Fruit fly (Drosophila melanogaster) whole organism, pupa: ENCODE measurements around the gene CG14324.

Experiments
- CG10348 ChIP-seq: fragments of 200-800 bp; sonication (Bioruptor generic); IDR thresholded peaks from 2 replicates; pipeline ENCODE4 v1.3.6; 2022; ENCODE audit warnings: missing biosample characterization, missing genetic modification characterization
- CG12605 ChIP-seq: fragments of 200-800 bp; sonication (Bioruptor generic); IDR thresholded peaks from 2 replicates; pipeline ENCODE4 v1.3.6; 2022; ENCODE audit warnings: missing biosample characterization, missing genetic modification characterization
- CG13204 ChIP-seq: fragments of 200-800 bp; sonication (Bioruptor generic); optimal IDR thresholded peaks from 2 replicates; lab custom pipeline; 2018; ENCODE audit warnings: missing biosample characterization, mild to moderate bottlenecking, missing genetic modification characterization, moderate library complexity
- CG14655 ChIP-seq: fragments of 200-800 bp; sonication (Bioruptor generic); optimal IDR thresholded peaks from 3 replicates; lab custom pipeline; 2017; ENCODE audit warnings: mild to moderate bottlenecking, missing biosample characterization, missing genetic modification reagents, missing genetic modification characterization
- CG15710 ChIP-seq: fragments of 200-800 bp; sonication (Bioruptor generic); optimal IDR thresholded peaks from 2 replicates; lab custom pipeline; 2018; ENCODE audit warnings: missing biosample characterization, mild to moderate bottlenecking, missing genetic modification characterization, moderate library complexity
- CG17806 ChIP-seq: fragments of 200-800 bp; sonication (Bioruptor generic); optimal IDR thresholded peaks from 2 replicates; lab custom pipeline; 2018; ENCODE audit warnings: missing biosample characterization, mild to moderate bottlenecking, missing genetic modification characterization, moderate library complexity
- CG32121 ChIP-seq: fragments of 200-800 bp; sonication (Bioruptor generic); IDR thresholded peaks from 2 replicates; pipeline ENCODE4 v1.3.6; 2022; ENCODE audit warnings: missing biosample characterization, missing genetic modification characterization
- CG34367 ChIP-seq: fragments of 200-800 bp; sonication (Bioruptor generic); optimal IDR thresholded peaks from 2 replicates; lab custom pipeline; 2018; ENCODE audit warnings: missing biosample characterization, mild to moderate bottlenecking, missing genetic modification characterization
- CG4496 ChIP-seq: fragments of 200-800 bp; sonication (Bioruptor generic); IDR thresholded peaks from 3 replicates; pipeline ENCODE4 v1.3.6; 2022; ENCODE audit warnings: missing biosample characterization, missing genetic modification characterization
- CG8159 ChIP-seq: fragments of 200-800 bp; sonication (Bioruptor generic); optimal IDR thresholded peaks from 3 replicates; lab custom pipeline; 2018; ENCODE audit warnings: missing biosample characterization, mild to moderate bottlenecking, missing genetic modification characterization, moderate library complexity
- CG8301 ChIP-seq: fragments of 200-800 bp; sonication (Bioruptor generic); optimal IDR thresholded peaks from 2 replicates; lab custom pipeline; 2018; ENCODE audit warnings: missing biosample characterization, mild to moderate bottlenecking, missing genetic modification characterization
- CG9948 ChIP-seq: fragments of 200-800 bp; sonication (Bioruptor generic); optimal IDR thresholded peaks from 2 replicates; lab custom pipeline; 2018; ENCODE audit warnings: missing biosample characterization, mild to moderate bottlenecking, missing genetic modification characterization, moderate library complexity
- D1 ChIP-seq: fragments of 200-800 bp; sonication (Bioruptor generic); optimal IDR thresholded peaks from 2 replicates; lab custom pipeline; 2018; ENCODE audit warnings: missing biosample characterization, mild to moderate bottlenecking, missing genetic modification characterization, moderate library complexity
- EcR ChIP-seq: fragments of 200-800 bp; sonication (Bioruptor generic); optimal IDR thresholded peaks from 3 replicates; lab custom pipeline; 2019; ENCODE audit warnings: missing biosample characterization, missing genetic modification characterization, mild to moderate bottlenecking, moderate library complexity, missing genetic modification reagents
- Ets98B ChIP-seq: fragments of 200-800 bp; sonication (Bioruptor generic); IDR thresholded peaks from 2 replicates; pipeline ENCODE4 v1.3.6; 2022; ENCODE audit warnings: missing biosample characterization, missing genetic modification characterization
- Pif1A ChIP-seq: fragments of 200-800 bp; sonication (Bioruptor generic); optimal IDR thresholded peaks from 3 replicates; lab custom pipeline; 2016; ENCODE audit warnings: missing biosample characterization, missing genetic modification characterization
- Pif1B ChIP-seq: fragments of 200-800 bp; sonication (Bioruptor generic); optimal IDR thresholded peaks from 3 replicates; lab custom pipeline; 2016; ENCODE audit warnings: missing biosample characterization, missing genetic modification characterization
- Snoo ChIP-seq: fragments of 200-800 bp; sonication (Bioruptor generic); optimal IDR thresholded peaks from 3 replicates; lab custom pipeline; 2017; ENCODE audit warnings: missing biosample characterization, mild to moderate bottlenecking, missing genetic modification characterization, inconsistent platforms
- fd96Ca ChIP-seq: fragments of 200-800 bp; sonication (Bioruptor generic); IDR thresholded peaks from 3 replicates; pipeline ENCODE4 v1.3.6; 2022; ENCODE audit warnings: missing biosample characterization, missing genetic modification characterization
- gl ChIP-seq: fragments of 200-800 bp; sonication (Bioruptor generic); optimal IDR thresholded peaks from 2 replicates; lab custom pipeline; 2018; ENCODE audit warnings: missing biosample characterization, mild to moderate bottlenecking, missing genetic modification characterization
- rn ChIP-seq: fragments of 200-800 bp; sonication (Bioruptor generic); IDR thresholded peaks from 2 replicates; pipeline ENCODE4 v1.3.6; 2022; ENCODE audit warnings: missing biosample characterization, missing genetic modification characterization

Gene CG14324

dm6 chr3R:17630417-17630816 is 11.8 kb upstream of the CG14324 start, which contains the start of gene CG43175:
Gene CG43175, plus strand, starts transcription at chr3R:17630717.
- no peak for TF ChIP-seq CG10348 (GFP tag; lab: Robert Waterston, UW)
- no peak for TF ChIP-seq Pif1B (GFP tag; lab: Kevin White, UChicago)
- no peak for TF ChIP-seq D1 (tag; lab: Kevin White, UChicago)
- TF ChIP-seq CG12605 (GFP tag; lab: Robert Waterston, UW), result no peak
- TF ChIP-seq EcR (GFP tag; lab: Kevin White, UChicago), result no peak
- TF ChIP-seq rn (GFP tag; lab: Robert Waterston, UW), result no peak
- no peak for TF ChIP-seq CG32121
- no peak for TF ChIP-seq CG8159 (tag; lab: Kevin White, UChicago)
- TF ChIP-seq CG14655, result no peak
- no peak for TF ChIP-seq CG4496 (GFP tag; lab: Robert Waterston, UW)
- TF ChIP-seq Snoo (tag; lab: Kevin White, UChicago), result no peak
- no peak for TF ChIP-seq fd96Ca
- TF ChIP-seq gl, result no peak
- no peak for TF ChIP-seq CG17806 (tag; lab: Kevin White, UChicago)
- no peak for TF ChIP-seq Ets98B (GFP tag; lab: Robert Waterston, UW)
- no peak for TF ChIP-seq CG9948 (tag; lab: Kevin White, UChicago)
- TF ChIP-seq CG15710 (tag; lab: Kevin White, UChicago), result no peak
- TF ChIP-seq Pif1A, result no peak
- TF ChIP-seq CG8301 (tag; lab: Kevin White, UChicago), result no peak

- no peak for TF ChIP-seq CG14655
- no peak for TF ChIP-seq CG13204
- TF ChIP-seq Pif1A, result no peak
- TF ChIP-seq Ets98B (GFP tag; lab: Robert Waterston, UW), result no peak
- TF ChIP-seq CG15710 (tag; lab: Kevin White, UChicago), result no peak
- no peak for TF ChIP-seq CG17806 (tag; lab: Kevin White, UChicago)
- TF ChIP-seq D1 (tag; lab: Kevin White, UChicago), result no peak
- no peak for TF ChIP-seq CG8159 (tag; lab: Kevin White, UChicago)
Measured at dm6 chr3R:17626827-17627226, 8.2 kb upstream of the CG14324 start, which contains the start of gene CG14325. Gene CG14325, plus strand, starts transcription at chr3R:17627127.

- TF ChIP-seq CG8301 (tag; lab: Kevin White, UChicago) (no peak), gl (no peak), CG9948 (tag; lab: Kevin White, UChicago) (no peak), CG15710 (tag; lab: Kevin White, UChicago) (no peak), rn (GFP tag; lab: Robert Waterston, UW) (no peak), CG14655 (no peak), Pif1A (no peak), CG17806 (tag; lab: Kevin White, UChicago) (no peak), Pif1B (GFP tag; lab: Kevin White, UChicago) (no peak), fd96Ca (no peak), Ets98B (GFP tag; lab: Robert Waterston, UW) (no peak), D1 (tag; lab: Kevin White, UChicago) (no peak), CG12605 (GFP tag; lab: Robert Waterston, UW) (no peak), CG34367 (no peak), Snoo (tag; lab: Kevin White, UChicago) (no peak), CG10348 (GFP tag; lab: Robert Waterston, UW) (no peak), CG32121 (no peak), CG13204 (no peak), EcR (GFP tag; lab: Kevin White, UChicago) (no peak)
Measured at dm6 chr3R:17624968-17625367, 6.4 kb upstream of the CG14324 start, which contains the start of gene AttD. Gene AttD, plus strand, starts transcription at chr3R:17625268.

dm6 chr3R:17624549-17624948 is 6.0 kb upstream of the CG14324 start:
- TF ChIP-seq fd96Ca, result no peak
- no peak for TF ChIP-seq CG14655
- TF ChIP-seq CG10348 (GFP tag; lab: Robert Waterston, UW), result no peak
- TF ChIP-seq CG12605 (GFP tag; lab: Robert Waterston, UW), result no peak
- no peak for TF ChIP-seq CG34367
- no peak for TF ChIP-seq Pif1A
- TF ChIP-seq rn (GFP tag; lab: Robert Waterston, UW), result no peak
- no peak for TF ChIP-seq CG9948 (tag; lab: Kevin White, UChicago)
- TF ChIP-seq CG17806 (tag; lab: Kevin White, UChicago), result no peak
- TF ChIP-seq CG32121, result no peak
- TF ChIP-seq Ets98B (GFP tag; lab: Robert Waterston, UW), result no peak
- TF ChIP-seq Pif1B (GFP tag; lab: Kevin White, UChicago), result no peak
- no peak for TF ChIP-seq gl
- no peak for TF ChIP-seq CG8159 (tag; lab: Kevin White, UChicago)
- TF ChIP-seq CG4496 (GFP tag; lab: Robert Waterston, UW), result no peak
- no peak for TF ChIP-seq D1 (tag; lab: Kevin White, UChicago)

- no peak for TF ChIP-seq CG13204
- no peak for TF ChIP-seq fd96Ca
- no peak for TF ChIP-seq CG14655
- TF ChIP-seq CG17806 (tag; lab: Kevin White, UChicago), result no peak
- no peak for TF ChIP-seq rn (GFP tag; lab: Robert Waterston, UW)
- TF ChIP-seq CG10348 (GFP tag; lab: Robert Waterston, UW), result no peak
- TF ChIP-seq D1 (tag; lab: Kevin White, UChicago), result no peak
- TF ChIP-seq CG34367, result no peak
- no peak for TF ChIP-seq CG8301 (tag; lab: Kevin White, UChicago)
- TF ChIP-seq CG15710 (tag; lab: Kevin White, UChicago), result no peak
- TF ChIP-seq EcR (GFP tag; lab: Kevin White, UChicago), result no peak
- no peak for TF ChIP-seq Pif1A
- TF ChIP-seq CG12605 (GFP tag; lab: Robert Waterston, UW), result no peak
- TF ChIP-seq, all 21 proteins: peak for 0
Measured at dm6 chr3R:17622062-17622766, 3.6 kb upstream of the CG14324 start, which contains the start of gene CG14323. Gene CG14323, minus strand, starts transcription at chr3R:17622112.
